Fruit fly (Drosophila melanogaster) whole organism, wandering third instar larva: ENCODE measurements around the gene alphaCOP.

ENCODE experiments used
- Dfd ChIP-seq: fragments of >200 bp; optimal IDR thresholded peaks from 2 replicates; lab custom pipeline; 2017; ENCODE audit warnings: missing biosample characterization, missing genetic modification characterization
- GATAd ChIP-seq: sonication (Bioruptor generic); optimal IDR thresholded peaks from 2 replicates; lab custom pipeline; 2016; ENCODE audit warnings: missing biosample characterization, missing genetic modification characterization
- Hr78 ChIP-seq: fragments of >200 bp; optimal IDR thresholded peaks from 2 replicates; lab custom pipeline; 2017; ENCODE audit warnings: missing biosample characterization, missing genetic modification characterization
- Jra ChIP-seq: sonication (Bioruptor generic); optimal IDR thresholded peaks from 2 replicates; lab custom pipeline; 2016; ENCODE audit warnings: missing biosample characterization, missing genetic modification characterization
- Myc ChIP-seq: fragments of >200 bp; optimal IDR thresholded peaks from 2 replicates; lab custom pipeline; 2017
- Vsx2 ChIP-seq: fragments of 200-300, 225-300 bp; sonication (Bioruptor generic); optimal IDR thresholded peaks from 2 replicates; lab custom pipeline; 2018; ENCODE audit warnings: missing biosample characterization, missing genetic modification characterization; ENCODE audit not compliant: partially characterized antibody
- dmrt93B ChIP-seq: fragments of 200-800 bp; sonication (Bioruptor generic); optimal IDR thresholded peaks from 2 replicates; lab custom pipeline; 2018; ENCODE audit warnings: missing biosample characterization, mild to moderate bottlenecking, missing genetic modification characterization
- dsf ChIP-seq: sonication (Bioruptor generic); optimal IDR thresholded peaks from 2 replicates; lab custom pipeline; 2016; ENCODE audit warnings: missing biosample characterization, missing genetic modification characterization, borderline replicate concordance
- fru ChIP-seq: fragments of 200-800 bp; sonication (Bioruptor generic); optimal IDR thresholded peaks from 3 replicates; lab custom pipeline; 2016; ENCODE audit warnings: missing biosample characterization, mild to moderate bottlenecking, missing genetic modification characterization
- jim ChIP-seq: fragments of 175-275, 200-325 bp; sonication (Bioruptor generic); optimal IDR thresholded peaks from 2 replicates; lab custom pipeline; 2016; ENCODE audit warnings: missing biosample characterization, mild to moderate bottlenecking, missing genetic modification characterization
- lola ChIP-seq: fragments of >200 bp; optimal IDR thresholded peaks from 2 replicates; lab custom pipeline; 2017; ENCODE audit warnings: missing biosample characterization, missing genetic modification characterization
- sv ChIP-seq: fragments of 200-800 bp; sonication (Bioruptor generic); optimal IDR thresholded peaks from 3 replicates; lab custom pipeline; 2016; ENCODE audit warnings: missing biosample characterization, missing genetic modification characterization
- woc ChIP-seq: sonication (Bioruptor generic); optimal IDR thresholded peaks from 2 replicates; lab custom pipeline; 2016; ENCODE audit warnings: missing biosample characterization, mild to moderate bottlenecking, missing genetic modification characterization

dm6 chr3L:1665544-1665943, 20.5 kb upstream of the alphaCOP start:
- TF ChIP-seq Hr78 (no peak), GATAd (GFP tag; lab: Kevin White, UChicago) (no peak), Dfd (GFP tag; lab: Kevin White, UChicago) (no peak), woc (GFP tag; lab: Kevin White, UChicago) (no peak), jim (GFP tag; lab: Kevin White, UChicago) (no peak), dsf (no peak), fru (GFP tag; lab: Kevin White, UChicago) (no peak), lola (GFP tag; lab: Kevin White, UChicago) (no peak), sv (GFP tag; lab: Kevin White, UChicago) (no peak), Jra (no peak), Vsx2 (no peak), Myc (lab: Kevin White, UChicago) (no peak), dmrt93B (no peak)
